Fruit fly (Drosophila melanogaster): Measurements from ENCODE around the gene RanBP3.

RanBP3 gene

DNA sequence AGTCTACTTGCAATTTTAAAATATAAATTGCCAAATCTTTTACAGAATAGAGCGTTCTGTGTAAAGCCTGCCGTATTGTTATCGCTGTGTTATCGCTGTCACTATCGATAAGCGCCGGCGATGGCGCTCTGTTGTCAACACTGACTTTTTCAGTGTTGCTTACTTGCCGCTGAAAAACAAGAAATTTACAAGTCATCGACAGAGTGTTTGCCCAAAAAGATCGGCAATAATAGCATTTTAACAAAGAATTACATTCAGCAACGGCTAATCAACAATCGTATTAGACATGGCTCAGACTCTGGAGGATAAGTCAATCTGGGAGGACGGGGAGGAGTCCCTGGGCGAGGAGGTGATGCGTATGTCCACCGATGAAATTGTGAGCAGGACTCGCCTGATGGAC, at the start of gene RanBP3, which contains the start of gene Rpt5 (continued):
- TF ChIP-seq dpn (GFP tag; optimal IDR thresholded peaks at IDR 0.05) (peak; percentile 62 to 78), pb (GFP tag; optimal IDR thresholded peaks at IDR 0.05) (peak; percentile 36), zf30C (GFP tag; optimal IDR thresholded peaks at IDR 0.05) (no peak), CG6791 (GFP tag; IDR thresholded peaks at IDR 0.05; ENCODE audit: partially characterized antibody) (peak; percentile 90), p53 (GFP tag; optimal IDR thresholded peaks at IDR 0.05) (peak; percentile 32), Doc3 (GFP tag; IDR thresholded peaks at IDR 0.05; ENCODE audit: partially characterized antibody) (peak; percentile 66), CG12942 (GFP tag; optimal IDR thresholded peaks at IDR 0.05) (peak; percentile 32), Drgx (GFP tag; IDR thresholded peaks at IDR 0.05) (peak; percentile 36; the same call in 1 of the 2 replicates), NC2α (GFP tag; optimal IDR thresholded peaks at IDR 0.05) (peak; percentile 31), salm (tag; optimal IDR thresholded peaks at IDR 0.05) (no peak), sd (tag; optimal IDR thresholded peaks at IDR 0.05) (no peak), Dll (GFP tag; IDR thresholded peaks at IDR 0.05; ENCODE audit: partially characterized antibody) (peak; percentile 77), Gug (GFP tag; IDR thresholded peaks at IDR 0.05) (peak; percentile 36; the same call in 1 of the 4 replicates), CG2712 (tag; optimal IDR thresholded peaks at IDR 0.05) (peak; percentile 31), Sin3A (optimal IDR thresholded peaks at IDR 0.05) (peak; percentile 69), ci (GFP tag; IDR thresholded peaks at IDR 0.05) (peak; percentile 75; the same call in 2 of the 3 replicates), zfh1 (GFP tag; IDR thresholded peaks at IDR 0.05) (peak; percentile 38; the same call in 1 of the 3 replicates), usp (GFP tag; optimal IDR thresholded peaks at IDR 0.05) (no peak), Dp (GFP tag; optimal IDR thresholded peaks at IDR 0.05) (peak; percentile 55), Nf-YB (GFP tag; optimal IDR thresholded peaks at IDR 0.05) (no peak), CG14860 (GFP tag; IDR thresholded peaks at IDR 0.05; ENCODE audit: partially characterized antibody) (peak; percentile 69), MBD-R2 (GFP tag; IDR thresholded peaks at IDR 0.05) (peak; percentile 95), trh (GFP tag; optimal IDR thresholded peaks at IDR 0.05) (peak; percentile 18), CG4424 (GFP tag; optimal IDR thresholded peaks at IDR 0.05) (peak; percentile 31), CG13123 (GFP tag; optimal IDR thresholded peaks at IDR 0.05) (no peak), Camta (GFP tag; optimal IDR thresholded peaks at IDR 0.05) (peak; percentile 6), Antp (GFP tag; optimal IDR thresholded peaks at IDR 0.05) (peak; percentile 61), Sry-δ (GFP tag; optimal IDR thresholded peaks at IDR 0.05) (peak; percentile 82), tll (GFP tag; optimal IDR thresholded peaks at IDR 0.05) (no peak), CG13624 (GFP tag; optimal IDR thresholded peaks at IDR 0.05) (peak; percentile 70), slp2 (GFP tag; optimal IDR thresholded peaks at IDR 0.05) (peak; percentile 0), ewg (GFP tag; optimal IDR thresholded peaks at IDR 0.05) (no peak), onecut (GFP tag; IDR thresholded peaks at IDR 0.05) (peak; percentile 27; the same call in 1 of the 2 replicates), CG32772 (GFP tag; IDR thresholded peaks at IDR 0.05) (no peak), ftz-f1 (GFP tag; optimal IDR thresholded peaks at IDR 0.05) (peak; percentile 63), pzg (GFP tag; optimal IDR thresholded peaks at IDR 0.05) (peak; percentile 89), CG9215 (GFP tag; IDR thresholded peaks at IDR 0.05) (peak; percentile 44), CG3995 (GFP tag; optimal IDR thresholded peaks at IDR 0.05) (peak; percentile 35), CG5953 (GFP tag; IDR thresholded peaks at IDR 0.05) (no peak), dan (GFP tag; IDR thresholded peaks at IDR 0.05) (no peak), lilli (GFP tag; optimal IDR thresholded peaks at IDR 0.05) (peak; percentile 77), bsh (GFP tag; optimal IDR thresholded peaks at IDR 0.05) (peak in 1 of 2 experiments; percentile 9), hb (GFP tag; IDR thresholded peaks at IDR 0.05; ENCODE audit: partially characterized antibody) (peak; percentile 78), CG10274 (GFP tag; optimal IDR thresholded peaks at IDR 0.05) (no peak), CG3847 (GFP tag; IDR thresholded peaks at IDR 0.05) (peak; percentile 76), dysf (GFP tag; IDR thresholded peaks at IDR 0.05) (peak; percentile 35; the same call in 1 of the 3 replicates), lbe (GFP tag; optimal IDR thresholded peaks at IDR 0.05) (peak; percentile 78), CG17359 (tag; optimal IDR thresholded peaks at IDR 0.05) (peak; percentile 36), CG4820 (GFP tag; optimal IDR thresholded peaks at IDR 0.05) (peak; percentile 3), CHES-1-like (GFP tag; optimal IDR thresholded peaks at IDR 0.05) (peak; percentile 86), CG13287 (GFP tag; IDR thresholded peaks at IDR 0.05; ENCODE audit: partially characterized antibody) (peak; percentile 88)
